Worm (Caenorhabditis elegans) whole organism, L4 larva: Measurements from ENCODE around the gene nud-1.

Experiments
- D1046.2 ChIP-seq: fragments of 200-800 bp; sonication (Bioruptor generic); IDR thresholded peaks from 2 replicates; pipeline ENCODE4 v1.3.6; 2022; ENCODE audit warnings: missing genetic modification characterization, missing compliant biosample characterization
- F49E8.2 ChIP-seq: sonication (generic microtip); optimal IDR thresholded peaks from 2 replicates; lab custom pipeline; 2016; ENCODE audit warnings: missing compliant biosample characterization, mild to moderate bottlenecking, missing genetic modification characterization, borderline replicate concordance
- T26A8.4 ChIP-seq: fragments of 200-800 bp; sonication (Bioruptor generic); IDR thresholded peaks from 2 replicates; pipeline ENCODE4 v1.3.6; 2022; ENCODE audit warnings: missing genetic modification characterization, missing compliant biosample characterization
- Y105C5A.15 ChIP-seq: fragments of 200-800 bp; sonication (Bioruptor generic); IDR thresholded peaks from 2 replicates; pipeline ENCODE4 v1.3.6; 2022; ENCODE audit warnings: missing genetic modification characterization, missing compliant biosample characterization
- ZK337.2 ChIP-seq: fragments of 200-800 bp; sonication (Bioruptor generic); IDR thresholded peaks from 2 replicates; pipeline ENCODE4 v1.3.6; 2022; ENCODE audit warnings: missing genetic modification reagents, missing genetic modification characterization, missing compliant biosample characterization
- aha-1 ChIP-seq: fragments of 150-350 bp; peaks from one replicate; lab custom pipeline; 2014; ENCODE audit warnings: missing biosample characterization, missing genetic modification characterization
- aly-2 ChIP-seq: sonication (generic microtip); optimal IDR thresholded peaks from 2 replicates; lab custom pipeline; 2018; ENCODE audit warnings: missing biosample characterization, missing genetic modification characterization
- arid-1 ChIP-seq: fragments of 200-800 bp; sonication (Bioruptor generic); conservative IDR thresholded peaks from 2 replicates; pipeline ENCODE4 v1.3.6; 2022; ENCODE audit warnings: missing genetic modification reagents, missing genetic modification characterization, missing compliant biosample characterization
- ceh-28 ChIP-seq: fragments of 150-350 bp; optimal IDR thresholded peaks from 2 replicates; lab custom pipeline; 2014; ENCODE audit warnings: missing biosample characterization, missing genetic modification reagents, missing genetic modification characterization
- ceh-62 ChIP-seq: sonication (generic microtip); optimal IDR thresholded peaks from 2 replicates; lab custom pipeline; 2017; ENCODE audit warnings: missing biosample characterization, missing genetic modification characterization
- daf-12 ChIP-seq: fragments of 150-350 bp; optimal IDR thresholded peaks from 2 replicates; lab custom pipeline; 2014; ENCODE audit warnings: missing biosample characterization, missing genetic modification reagents, missing genetic modification characterization
- daf-16 ChIP-seq, 3 experiments: sonication (generic microtip); optimal IDR thresholded peaks; 2 replicates each; lab custom pipeline; 2016 to 2017; ENCODE audit warnings: missing genetic modification characterization in 3 of 3, missing genetic modification reagents in 3 of 3, mild to moderate bottlenecking in 2 of 3, missing compliant biosample characterization in 2 of 3, missing biosample characterization in 1 of 3, moderate library complexity in 1 of 3
- daf-19 ChIP-seq: fragments of 200-800 bp; sonication (Bioruptor generic); conservative IDR thresholded peaks from 2 replicates; pipeline ENCODE4 v1.3.6; 2022; ENCODE audit warnings: missing genetic modification characterization, missing compliant biosample characterization
- daf-8 ChIP-seq: fragments of 200-800 bp; sonication (Bioruptor generic); IDR thresholded peaks from 2 replicates; pipeline ENCODE4 v1.3.6; 2022; ENCODE audit warnings: missing genetic modification characterization, missing compliant biosample characterization
- dmd-6 ChIP-seq: fragments of 200-800 bp; sonication (Bioruptor generic); IDR thresholded peaks from 2 replicates; pipeline ENCODE4 v1.3.6; 2022; ENCODE audit warnings: missing genetic modification reagents, missing genetic modification characterization, missing compliant biosample characterization
- duxl-1 ChIP-seq: sonication (generic microtip); optimal IDR thresholded peaks from 2 replicates; lab custom pipeline; 2016; ENCODE audit warnings: mild to moderate bottlenecking, missing genetic modification characterization, moderate library complexity, missing compliant biosample characterization; ENCODE audit not compliant: poor library complexity
- dve-1 ChIP-seq: sonication (generic microtip); optimal IDR thresholded peaks from 2 replicates; lab custom pipeline; 2017; ENCODE audit warnings: antibody characterized with exemption, mild to moderate bottlenecking, missing genetic modification characterization, missing compliant biosample characterization; ENCODE audit not compliant: insufficient read depth
- egl-27 ChIP-seq: sonication (generic microtip); optimal IDR thresholded peaks from 3 replicates; lab custom pipeline; 2017; ENCODE audit warnings: missing biosample characterization, missing genetic modification reagents, missing genetic modification characterization
- fkh-10 ChIP-seq: fragments of 150-350 bp; optimal IDR thresholded peaks from 2 replicates; lab custom pipeline; 2014; ENCODE audit warnings: missing biosample characterization, missing genetic modification reagents, missing genetic modification characterization
- gei-8 ChIP-seq: fragments of 200-800 bp; sonication (Bioruptor generic); optimal IDR thresholded peaks from 2 replicates; lab custom pipeline; 2018; ENCODE audit warnings: mild to moderate bottlenecking, missing genetic modification characterization, missing compliant biosample characterization
- hlh-30 ChIP-seq: sonication (generic microtip); optimal IDR thresholded peaks from 2 replicates; lab custom pipeline; 2017; ENCODE audit warnings: antibody characterized with exemption, mild to moderate bottlenecking, missing genetic modification characterization, missing compliant biosample characterization; ENCODE audit not compliant: insufficient read depth
- hmg-1.1 ChIP-seq: fragments of 200-800 bp; sonication (Bioruptor generic); IDR thresholded peaks from 2 replicates; pipeline ENCODE4 v1.3.6; 2022; ENCODE audit warnings: missing genetic modification reagents, missing genetic modification characterization, missing compliant biosample characterization
- lim-7 ChIP-seq: fragments of 200-800 bp; sonication (Bioruptor generic); IDR thresholded peaks from 2 replicates; pipeline ENCODE4 v1.3.6; 2022; ENCODE audit warnings: missing genetic modification characterization, missing compliant biosample characterization
- lin-29 ChIP-seq: fragments of 200-800 bp; sonication (Bioruptor generic); IDR thresholded peaks from 2 replicates; pipeline ENCODE4 v1.3.6; 2022; ENCODE audit warnings: missing genetic modification reagents, missing genetic modification characterization, missing compliant biosample characterization
- lin-38 ChIP-seq: fragments of 200-800 bp; sonication (Bioruptor generic); IDR thresholded peaks from 2 replicates; pipeline ENCODE4 v1.3.6; 2022; ENCODE audit warnings: missing genetic modification reagents, missing genetic modification characterization, missing compliant biosample characterization
- lin-39 ChIP-seq: fragments of 150-350 bp; optimal IDR thresholded peaks from 2 replicates; lab custom pipeline; 2014; ENCODE audit warnings: missing biosample characterization, missing genetic modification reagents, missing genetic modification characterization
- lsy-2 ChIP-seq, 2 experiments: fragments of 150-350 bp in 1 of 2; sonication (generic microtip) in 1 of 2; optimal IDR thresholded peaks; 2 replicates each; lab custom pipeline; 2014 to 2017; ENCODE audit warnings: missing biosample characterization in 2 of 2, missing genetic modification characterization in 2 of 2
- madf-5 ChIP-seq, 2 experiments: fragments of 200-800 bp; sonication (Bioruptor generic); IDR thresholded peaks; 2 replicates each; pipeline ENCODE4 v1.3.6; 2022; ENCODE audit warnings: missing compliant biosample characterization in 2 of 2, missing genetic modification characterization in 2 of 2
- madf-9 ChIP-seq: fragments of 200-800 bp; sonication (Bioruptor generic); conservative IDR thresholded peaks from 2 replicates; pipeline ENCODE4 v1.3.6; 2022; ENCODE audit warnings: missing genetic modification reagents, missing genetic modification characterization, missing compliant biosample characterization
- mep-1 ChIP-seq: fragments of 150-350 bp; sonication (generic microtip); optimal IDR thresholded peaks from 3 replicates; lab custom pipeline; 2014; ENCODE audit warnings: missing biosample characterization, missing genetic modification characterization
- mes-2 ChIP-seq: sonication (generic microtip); optimal IDR thresholded peaks from 2 replicates; lab custom pipeline; 2016; ENCODE audit warnings: missing genotype, mild to moderate bottlenecking, missing genetic modification characterization, missing compliant biosample characterization; ENCODE audit not compliant: poor library complexity, severe bottlenecking
- mxl-2 ChIP-seq: fragments of 200-800 bp; sonication (Bioruptor generic); conservative IDR thresholded peaks from 2 replicates; pipeline ENCODE4 v1.3.6; 2022; ENCODE audit warnings: missing genetic modification reagents, missing genetic modification characterization, missing compliant biosample characterization
- mxl-3 ChIP-seq: fragments of 200-800 bp; sonication (Bioruptor generic); optimal IDR thresholded peaks from 2 replicates; lab custom pipeline; 2018; ENCODE audit warnings: mild to moderate bottlenecking, missing genetic modification characterization, missing compliant biosample characterization
- nhr-111 ChIP-seq: fragments of 200-800 bp; sonication (Bioruptor generic); optimal IDR thresholded peaks from 2 replicates; lab custom pipeline; 2018; ENCODE audit warnings: mild to moderate bottlenecking, missing genetic modification characterization, missing compliant biosample characterization
- nhr-237 ChIP-seq: sonication (generic microtip); optimal IDR thresholded peaks from 2 replicates; lab custom pipeline; 2017; ENCODE audit warnings: missing biosample characterization, missing genetic modification characterization
- nhr-25 ChIP-seq: sonication (generic microtip); optimal IDR thresholded peaks from 2 replicates; lab custom pipeline; 2017; ENCODE audit warnings: missing genetic modification characterization, mild to moderate bottlenecking, missing compliant biosample characterization, antibody characterized with exemption, moderate library complexity, borderline replicate concordance; ENCODE audit not compliant: insufficient read depth
- nhr-28 ChIP-seq: fragments of 150-350 bp; optimal IDR thresholded peaks from 2 replicates; lab custom pipeline; 2014; ENCODE audit warnings: missing biosample characterization, missing genetic modification characterization
- nhr-77 ChIP-seq: fragments of 150-350 bp; optimal IDR thresholded peaks from 2 replicates; lab custom pipeline; 2014; ENCODE audit warnings: missing biosample characterization, missing genetic modification characterization
- pha-4 ChIP-seq, 2 experiments: fragments of 150-350 bp in 1 of 2; fragments of 200-800 bp in 1 of 2; sonication (Bioruptor generic) in 1 of 2; IDR thresholded peaks in 1 of 2; optimal IDR thresholded peaks in 1 of 2; 2 replicates each; pipeline versions ENCODE4 v1.3.6 to Lab custom; 2014 to 2022; ENCODE audit warnings: missing genetic modification characterization in 2 of 2, missing genetic modification reagents in 2 of 2, missing biosample characterization in 1 of 2, missing compliant biosample characterization in 1 of 2
- php-3 ChIP-seq: fragments of 200-800 bp; sonication (Bioruptor generic); IDR thresholded peaks from 2 replicates; pipeline ENCODE4 v1.3.6; 2022; ENCODE audit warnings: missing genetic modification reagents, missing genetic modification characterization, missing compliant biosample characterization
- rbr-2 ChIP-seq: sonication (generic microtip); optimal IDR thresholded peaks from 2 replicates; lab custom pipeline; 2016; ENCODE audit warnings: missing genotype, missing genetic modification characterization, missing compliant biosample characterization
- snpc-1.2 ChIP-seq: fragments of 200-800 bp; sonication (Bioruptor generic); IDR thresholded peaks from 2 replicates; pipeline ENCODE4 v1.3.6; 2022; ENCODE audit warnings: missing genetic modification reagents, missing genetic modification characterization, missing compliant biosample characterization
- spr-3 ChIP-seq: fragments of 200-800 bp; sonication (Bioruptor generic); optimal IDR thresholded peaks from 2 replicates; lab custom pipeline; 2018; ENCODE audit warnings: mild to moderate bottlenecking, missing genetic modification characterization, missing compliant biosample characterization
- unc-62 ChIP-seq, 3 experiments: fragments of 150-350 bp in 1 of 3; sonication (generic microtip); optimal IDR thresholded peaks in 2 of 3; peaks in 1 of 3; 1 replicate in 1 of 3; 2 replicates in 2 of 3; lab custom pipeline; 2014 to 2017; ENCODE audit warnings: missing biosample characterization in 3 of 3, missing genetic modification characterization in 3 of 3, missing genetic modification reagents in 3 of 3, missing genotype in 1 of 3
- zip-11 ChIP-seq: fragments of 200-800 bp; sonication (Bioruptor generic); IDR thresholded peaks from 2 replicates; pipeline ENCODE4 v1.3.6; 2022; ENCODE audit warnings: missing genetic modification characterization, missing compliant biosample characterization
- zip-2 ChIP-seq: fragments of 150-350 bp; optimal IDR thresholded peaks from 2 replicates; lab custom pipeline; 2014; ENCODE audit warnings: missing biosample characterization, missing genetic modification characterization

Gene nud-1

ce11 chrIII:13307107-13307506 lies 34.2 kb upstream of the nud-1 start, which contains the start of the genes klp-19 and slc-36.1 (continued):
- TF ChIP-seq unc-62 (GFP tag; optimal IDR thresholded peaks at IDR 0.05 in 1 of 2; lab: Kevin White, UChicago) (no peak), unc-62 (tag; optimal IDR thresholded peaks at IDR 0.05; lab: Kevin White, UChicago) (no peak), snpc-1.2 (GFP tag; lab: Robert Waterston, UW) (no peak), fkh-10 (GFP tag; lab: Kevin White, UChicago) (no peak), mxl-2 (GFP tag; lab: Robert Waterston, UW) (no peak), lin-38 (GFP tag; lab: Robert Waterston, UW) (peak; percentile 67), aly-2 (tag; lab: Kevin White, UChicago) (no peak), lin-29 (no peak), egl-27 (tag; lab: Kevin White, UChicago) (no peak), rbr-2 (tag; lab: Kevin White, UChicago) (peak; percentile 26), arid-1 (GFP tag; lab: Robert Waterston, UW) (0 out of 2 replicates have a peak, but pooled peaks have one; percentile 32), daf-16 (GFP tag; optimal IDR thresholded peaks at IDR 0.05; lab: Kevin White, UChicago) (no peak), daf-16 (tag; optimal IDR thresholded peaks at IDR 0.05; lab: Kevin White, UChicago) (peak; percentile 15), dve-1 (tag; lab: Kevin White, UChicago) (peak; percentile 20), ZK337.2 (GFP tag; lab: Robert Waterston, UW) (no peak), dmd-6 (GFP tag; lab: Robert Waterston, UW) (no peak), nhr-237 (no peak), lsy-2 (tag; optimal IDR thresholded peaks at IDR 0.05; lab: Kevin White, UChicago) (peak in 1 of 2 experiments; percentile 53), Y105C5A.15 (GFP tag; lab: Robert Waterston, UW) (no peak), lin-39 (tag; lab: Kevin White, UChicago) (no peak), daf-8 (GFP tag; lab: Robert Waterston, UW) (no peak), T26A8.4 (GFP tag; lab: Robert Waterston, UW) (no peak), pha-4 (GFP tag; IDR thresholded peaks at IDR 0.05; lab: Robert Waterston, UW) (no peak), pha-4 (tag; optimal IDR thresholded peaks at IDR 0.05; lab: Kevin White, UChicago) (peak; percentile 0), hmg-1.1 (GFP tag; lab: Robert Waterston, UW) (0 out of 2 replicates have a peak, but pooled peaks have one; percentile 35), mep-1 (tag; lab: Kevin White, UChicago) (peak; percentile 8), duxl-1 (no peak), ceh-28 (no peak), nhr-111 (GFP tag; lab: Kevin White, UChicago) (no peak), ceh-62 (tag; lab: Kevin White, UChicago) (no peak), daf-19 (no peak)

- TF ChIP-seq php-3 (GFP tag; lab: Robert Waterston, UW) = no peak
- TF ChIP-seq spr-3 = no peak
- no peak for TF ChIP-seq nhr-25 (tag; lab: Kevin White, UChicago)
- TF ChIP-seq aly-2 (tag; lab: Kevin White, UChicago) = no peak
- TF ChIP-seq nhr-28 (tag; lab: Kevin White, UChicago) = peak; percentile 40
- TF ChIP-seq lim-7 (GFP tag; lab: Robert Waterston, UW) = no peak
- no peak for TF ChIP-seq daf-12 (tag; lab: Kevin White, UChicago)
- no peak for TF ChIP-seq duxl-1
- no peak for TF ChIP-seq madf-9 (GFP tag; lab: Robert Waterston, UW)
- no peak for TF ChIP-seq ceh-28
- no peak for TF ChIP-seq D1046.2
- TF ChIP-seq nhr-77 (tag; lab: Kevin White, UChicago) = peak; percentile 67
- TF ChIP-seq lsy-2 (tag; optimal IDR thresholded peaks at IDR 0.05; lab: Kevin White, UChicago) = peak in 1 of 2 experiments; percentile 30
- TF ChIP-seq gei-8 = no peak
- no peak for TF ChIP-seq mes-2
- TF ChIP-seq dmd-6 (GFP tag; lab: Robert Waterston, UW) = no peak
- TF ChIP-seq zip-2 (tag; lab: Kevin White, UChicago) = no peak
- no peak for TF ChIP-seq daf-16 (GFP tag; optimal IDR thresholded peaks at IDR 0.05; lab: Kevin White, UChicago)
- peak; percentile 83 for TF ChIP-seq daf-16 (tag; optimal IDR thresholded peaks at IDR 0.05; lab: Kevin White, UChicago)
- TF ChIP-seq aha-1 (tag; lab: Kevin White, UChicago) = no peak
- TF ChIP-seq zip-11 = no peak
- TF ChIP-seq hlh-30 = peak; percentile 69
- TF ChIP-seq ZK337.2 (GFP tag; lab: Robert Waterston, UW) = no peak
- no peak for TF ChIP-seq egl-27 (tag; lab: Kevin White, UChicago)
- TF ChIP-seq dve-1 (tag; lab: Kevin White, UChicago) = peak; percentile 66
- peak; percentile 6 for TF ChIP-seq mep-1 (tag; lab: Kevin White, UChicago)
- no peak for TF ChIP-seq madf-5 (GFP tag; IDR thresholded peaks at IDR 0.05; lab: Robert Waterston, UW)
- TF ChIP-seq mxl-3 (GFP tag; lab: Kevin White, UChicago) = no peak
- TF ChIP-seq F49E8.2 = no peak
Observed at ce11 chrIII:13310552-13310951, 30.8 kb upstream of the nud-1 start.
